Fruit fly (Drosophila melanogaster) whole organism, pupa: ENCODE data around the gene CG7465.

Experiments used
- CG10348 ChIP-seq: fragments of 200-800 bp; sonication (Bioruptor generic); IDR thresholded peaks from 2 replicates; pipeline ENCODE4 v1.3.6; 2022; ENCODE audit warnings: missing biosample characterization, missing genetic modification characterization
- CG12605 ChIP-seq: fragments of 200-800 bp; sonication (Bioruptor generic); IDR thresholded peaks from 2 replicates; pipeline ENCODE4 v1.3.6; 2022; ENCODE audit warnings: missing biosample characterization, missing genetic modification characterization
- CG13204 ChIP-seq: fragments of 200-800 bp; sonication (Bioruptor generic); optimal IDR thresholded peaks from 2 replicates; lab custom pipeline; 2018; ENCODE audit warnings: missing biosample characterization, mild to moderate bottlenecking, missing genetic modification characterization, moderate library complexity
- CG14655 ChIP-seq: fragments of 200-800 bp; sonication (Bioruptor generic); optimal IDR thresholded peaks from 3 replicates; lab custom pipeline; 2017; ENCODE audit warnings: mild to moderate bottlenecking, missing biosample characterization, missing genetic modification reagents, missing genetic modification characterization
- CG15710 ChIP-seq: fragments of 200-800 bp; sonication (Bioruptor generic); optimal IDR thresholded peaks from 2 replicates; lab custom pipeline; 2018; ENCODE audit warnings: missing biosample characterization, mild to moderate bottlenecking, missing genetic modification characterization, moderate library complexity
- CG17806 ChIP-seq: fragments of 200-800 bp; sonication (Bioruptor generic); optimal IDR thresholded peaks from 2 replicates; lab custom pipeline; 2018; ENCODE audit warnings: missing biosample characterization, mild to moderate bottlenecking, missing genetic modification characterization, moderate library complexity
- CG32121 ChIP-seq: fragments of 200-800 bp; sonication (Bioruptor generic); IDR thresholded peaks from 2 replicates; pipeline ENCODE4 v1.3.6; 2022; ENCODE audit warnings: missing biosample characterization, missing genetic modification characterization
- CG34367 ChIP-seq: fragments of 200-800 bp; sonication (Bioruptor generic); optimal IDR thresholded peaks from 2 replicates; lab custom pipeline; 2018; ENCODE audit warnings: missing biosample characterization, mild to moderate bottlenecking, missing genetic modification characterization
- CG4496 ChIP-seq: fragments of 200-800 bp; sonication (Bioruptor generic); IDR thresholded peaks from 3 replicates; pipeline ENCODE4 v1.3.6; 2022; ENCODE audit warnings: missing biosample characterization, missing genetic modification characterization
- CG8159 ChIP-seq: fragments of 200-800 bp; sonication (Bioruptor generic); optimal IDR thresholded peaks from 3 replicates; lab custom pipeline; 2018; ENCODE audit warnings: missing biosample characterization, mild to moderate bottlenecking, missing genetic modification characterization, moderate library complexity
- CG8301 ChIP-seq: fragments of 200-800 bp; sonication (Bioruptor generic); optimal IDR thresholded peaks from 2 replicates; lab custom pipeline; 2018; ENCODE audit warnings: missing biosample characterization, mild to moderate bottlenecking, missing genetic modification characterization
- CG9948 ChIP-seq: fragments of 200-800 bp; sonication (Bioruptor generic); optimal IDR thresholded peaks from 2 replicates; lab custom pipeline; 2018; ENCODE audit warnings: missing biosample characterization, mild to moderate bottlenecking, missing genetic modification characterization, moderate library complexity
- D1 ChIP-seq: fragments of 200-800 bp; sonication (Bioruptor generic); optimal IDR thresholded peaks from 2 replicates; lab custom pipeline; 2018; ENCODE audit warnings: missing biosample characterization, mild to moderate bottlenecking, missing genetic modification characterization, moderate library complexity
- EcR ChIP-seq: fragments of 200-800 bp; sonication (Bioruptor generic); optimal IDR thresholded peaks from 3 replicates; lab custom pipeline; 2019; ENCODE audit warnings: missing biosample characterization, missing genetic modification characterization, mild to moderate bottlenecking, moderate library complexity, missing genetic modification reagents
- Ets98B ChIP-seq: fragments of 200-800 bp; sonication (Bioruptor generic); IDR thresholded peaks from 2 replicates; pipeline ENCODE4 v1.3.6; 2022; ENCODE audit warnings: missing biosample characterization, missing genetic modification characterization
- Pif1A ChIP-seq: fragments of 200-800 bp; sonication (Bioruptor generic); optimal IDR thresholded peaks from 3 replicates; lab custom pipeline; 2016; ENCODE audit warnings: missing biosample characterization, missing genetic modification characterization
- Pif1B ChIP-seq: fragments of 200-800 bp; sonication (Bioruptor generic); optimal IDR thresholded peaks from 3 replicates; lab custom pipeline; 2016; ENCODE audit warnings: missing biosample characterization, missing genetic modification characterization
- Snoo ChIP-seq: fragments of 200-800 bp; sonication (Bioruptor generic); optimal IDR thresholded peaks from 3 replicates; lab custom pipeline; 2017; ENCODE audit warnings: missing biosample characterization, mild to moderate bottlenecking, missing genetic modification characterization, inconsistent platforms
- fd96Ca ChIP-seq: fragments of 200-800 bp; sonication (Bioruptor generic); IDR thresholded peaks from 3 replicates; pipeline ENCODE4 v1.3.6; 2022; ENCODE audit warnings: missing biosample characterization, missing genetic modification characterization
- gl ChIP-seq: fragments of 200-800 bp; sonication (Bioruptor generic); optimal IDR thresholded peaks from 2 replicates; lab custom pipeline; 2018; ENCODE audit warnings: missing biosample characterization, mild to moderate bottlenecking, missing genetic modification characterization
- rn ChIP-seq: fragments of 200-800 bp; sonication (Bioruptor generic); IDR thresholded peaks from 2 replicates; pipeline ENCODE4 v1.3.6; 2022; ENCODE audit warnings: missing biosample characterization, missing genetic modification characterization

The CG7465 gene

dm6 chr3L:4446273-4446672 is 33.8 kb upstream of the CG7465 start, which contains the start of gene CG12607:
Gene CG12607 (plus strand): TSS chr3L:4446573.
- no peak for TF ChIP-seq CG10348 (GFP tag; lab: Robert Waterston, UW)

DNA sequence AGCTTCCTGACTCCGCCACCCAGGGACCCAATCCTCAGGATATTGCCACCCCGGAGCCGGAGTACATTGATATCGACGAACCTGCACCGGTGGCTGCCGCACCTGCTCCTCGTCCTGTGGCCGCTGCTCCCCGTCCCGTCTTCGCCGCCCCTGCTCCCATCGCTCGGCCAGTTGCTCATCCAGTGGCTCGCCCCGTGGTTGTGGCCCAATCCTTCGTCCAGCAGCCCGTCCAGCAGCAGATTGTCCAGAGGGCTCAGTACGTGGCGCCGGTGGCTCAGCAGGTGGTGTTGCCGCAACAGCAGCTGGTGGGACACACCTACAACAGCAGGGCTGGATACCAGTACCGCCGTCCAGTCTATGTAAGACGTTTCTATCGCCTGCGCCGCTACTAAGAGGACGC is 32.9 kb upstream of the CG7465 start:
- TF ChIP-seq CG13204 (GFP tag; lab: Kevin White, UChicago) (no peak), CG9948 (tag; lab: Kevin White, UChicago) (no peak)

dm6 chr3L:4458063-4458462 is 22.0 kb upstream of the CG7465 start, which contains the start of gene CG11345:
Gene CG11345 (minus strand): TSS chr3L:4458163.
- TF ChIP-seq CG15710 (tag; lab: Kevin White, UChicago) (no peak), rn (no peak), CG32121 (GFP tag; lab: Robert Waterston, UW) (no peak), fd96Ca (GFP tag; lab: Robert Waterston, UW) (no peak), Ets98B (GFP tag; lab: Robert Waterston, UW) (no peak), CG12605 (GFP tag; lab: Robert Waterston, UW) (no peak), CG8301 (tag; lab: Kevin White, UChicago) (no peak), Snoo (tag; lab: Kevin White, UChicago) (no peak), CG4496 (GFP tag; lab: Robert Waterston, UW) (no peak), EcR (GFP tag; lab: Kevin White, UChicago) (no peak), CG13204 (GFP tag; lab: Kevin White, UChicago) (no peak), CG10348 (GFP tag; lab: Robert Waterston, UW) (no peak), D1 (tag; lab: Kevin White, UChicago) (no peak), CG34367 (tag; lab: Kevin White, UChicago) (no peak), CG8159 (tag; lab: Kevin White, UChicago) (no peak), CG14655 (no peak), gl (tag; lab: Kevin White, UChicago) (no peak), CG9948 (tag; lab: Kevin White, UChicago) (no peak), Pif1A (GFP tag; lab: Kevin White, UChicago) (no peak), Pif1B (GFP tag; lab: Kevin White, UChicago) (no peak)
- TF ChIP-seq, all 21 proteins: peak for 0

dm6 chr3L:4460307-4461088 is 19.6 kb upstream of the CG7465 start, which contains the start of gene CG15022:
Gene CG15022 (minus strand): TSS chr3L:4460317.
- TF ChIP-seq CG17806 (tag; lab: Kevin White, UChicago), result no peak
- no peak for TF ChIP-seq rn
- TF ChIP-seq CG34367 (tag; lab: Kevin White, UChicago), result no peak
- TF ChIP-seq CG14655, result no peak
- no peak for TF ChIP-seq gl (tag; lab: Kevin White, UChicago)
- TF ChIP-seq D1 (tag; lab: Kevin White, UChicago), result no peak
- TF ChIP-seq CG8301 (tag; lab: Kevin White, UChicago), result no peak
- no peak for TF ChIP-seq Pif1B (GFP tag; lab: Kevin White, UChicago)
- no peak for TF ChIP-seq CG8159 (tag; lab: Kevin White, UChicago)
- no peak for TF ChIP-seq CG32121 (GFP tag; lab: Robert Waterston, UW)
- no peak for TF ChIP-seq CG15710 (tag; lab: Kevin White, UChicago)
- TF ChIP-seq, all 21 proteins: peak for 0

- TF ChIP-seq CG12605 (GFP tag; lab: Robert Waterston, UW) (no peak), CG14655 (peak; percentile 12)
Observed at dm6 chr3L:4461454-4462045, 18.5 kb upstream of the CG7465 start, which contains the start of gene CG15023. Gene CG15023 (minus strand): TSS chr3L:4461504.

DNA sequence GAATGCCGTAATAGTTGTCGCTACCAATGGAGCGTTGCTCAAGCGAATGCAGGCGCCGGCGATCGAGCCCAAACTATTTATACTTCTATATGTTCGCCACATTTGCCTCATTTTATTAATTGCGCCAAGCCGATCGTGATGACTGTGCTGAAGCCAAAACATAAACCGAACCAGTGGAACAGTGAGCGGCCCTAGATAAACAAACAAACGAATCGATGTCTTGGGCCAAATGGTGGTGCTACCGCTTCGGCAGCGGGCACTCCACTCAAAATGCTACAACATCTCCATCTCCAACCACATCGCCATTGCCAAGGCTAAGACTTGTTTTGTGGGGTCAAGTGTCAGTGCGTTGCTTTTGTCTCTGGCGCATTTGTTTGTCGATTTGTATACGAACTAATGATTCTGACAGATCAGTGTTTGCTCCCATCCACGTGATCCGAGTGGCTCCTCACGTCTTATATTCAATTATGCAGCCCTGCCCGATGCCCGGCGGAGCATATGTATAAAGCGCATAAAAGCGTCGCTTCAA is 16.2 kb upstream of the CG7465 start, which contains the start of gene CG15024:
TSS of gene CG15024 (minus strand) at position 51 of the 529 bp plus-strand sequence.
- TF ChIP-seq CG13204 (GFP tag; lab: Kevin White, UChicago) (no peak), Pif1A (GFP tag; lab: Kevin White, UChicago) (no peak), EcR (GFP tag; lab: Kevin White, UChicago) (no peak), Ets98B (GFP tag; lab: Robert Waterston, UW) (no peak), CG8159 (tag; lab: Kevin White, UChicago) (no peak), fd96Ca (GFP tag; lab: Robert Waterston, UW) (no peak), rn (no peak), CG12605 (GFP tag; lab: Robert Waterston, UW) (no peak), CG8301 (tag; lab: Kevin White, UChicago) (no peak), CG14655 (no peak), CG15710 (tag; lab: Kevin White, UChicago) (no peak), gl (tag; lab: Kevin White, UChicago) (no peak)
- TF ChIP-seq, all 21 proteins: peak for 0
